Worm (Caenorhabditis elegans) whole organism, early embryonic: ENCODE measurements around the gene T26E4.2.

Experiments
- aly-1 ChIP-seq: sonication (generic microtip); optimal IDR thresholded peaks from 2 replicates; lab custom pipeline; 2016; ENCODE audit warnings: missing genetic modification characterization, missing compliant biosample characterization
- flt-1 ChIP-seq: fragments of 200-800 bp; sonication (Bioruptor generic); IDR thresholded peaks from 2 replicates; pipeline ENCODE4 v1.3.6; 2022; ENCODE audit warnings: missing genetic modification characterization, missing compliant biosample characterization
- hmg-4 ChIP-seq: fragments of 200-800 bp; sonication (Bioruptor generic); optimal IDR thresholded peaks from 2 replicates; lab custom pipeline; 2018; ENCODE audit warnings: mild to moderate bottlenecking, missing genetic modification characterization, missing compliant biosample characterization
- pes-1 ChIP-seq: fragments of 200-800 bp; sonication (Bioruptor generic); IDR thresholded peaks from 2 replicates; pipeline ENCODE4 v1.3.6; 2022; ENCODE audit warnings: missing genetic modification reagents, missing genetic modification characterization, missing compliant biosample characterization
- tbx-37 ChIP-seq: fragments of 200-800 bp; sonication (Bioruptor generic); conservative IDR thresholded peaks from 2 replicates; pipeline ENCODE4 v1.3.6; 2022; ENCODE audit warnings: missing genetic modification reagents, missing genetic modification characterization, missing compliant biosample characterization

ce11 chrV:15752049-15752448, 29.1 kb upstream of the T26E4.2 start, which contains the start of gene str-43:
- TF ChIP-seq tbx-37 (GFP tag; lab: Robert Waterston, UW) (no peak), hmg-4 (GFP tag; lab: Kevin White, UChicago) (no peak), aly-1 (no peak), pes-1 (GFP tag; lab: Robert Waterston, UW) (no peak), flt-1 (GFP tag; lab: Robert Waterston, UW) (no peak)
